Fruit fly (Drosophila melanogaster) whole organism, wandering third instar larva: ENCODE data around the gene CG13068.

ENCODE experiments used
- CrebA ChIP-seq: fragments of 200-800 bp; sonication (Bioruptor generic); optimal IDR thresholded peaks from 2 replicates; lab custom pipeline; 2016; ENCODE audit warnings: missing biosample characterization, mild to moderate bottlenecking, missing genetic modification characterization, borderline replicate concordance
- GATAd ChIP-seq: sonication (Bioruptor generic); optimal IDR thresholded peaks from 2 replicates; lab custom pipeline; 2016; ENCODE audit warnings: missing biosample characterization, missing genetic modification characterization
- br ChIP-seq: fragments of 200-800 bp; sonication (Bioruptor generic); optimal IDR thresholded peaks from 2 replicates; lab custom pipeline; 2016; ENCODE audit warnings: missing biosample characterization, missing genetic modification characterization
- fru ChIP-seq: fragments of 200-800 bp; sonication (Bioruptor generic); optimal IDR thresholded peaks from 3 replicates; lab custom pipeline; 2016; ENCODE audit warnings: missing biosample characterization, mild to moderate bottlenecking, missing genetic modification characterization
- h ChIP-seq: fragments of 200-800 bp; sonication (Bioruptor generic); optimal IDR thresholded peaks from 3 replicates; lab custom pipeline; 2016; ENCODE audit warnings: missing biosample characterization, mild to moderate bottlenecking, missing genetic modification characterization
- lola ChIP-seq: fragments of >200 bp; optimal IDR thresholded peaks from 2 replicates; lab custom pipeline; 2017; ENCODE audit warnings: missing biosample characterization, missing genetic modification characterization
- pan ChIP-seq: fragments of >200 bp; optimal IDR thresholded peaks from 2 replicates; lab custom pipeline; 2017
- sage ChIP-seq: fragments of 200-800 bp; sonication (Bioruptor generic); optimal IDR thresholded peaks from 2 replicates; lab custom pipeline; 2016; ENCODE audit warnings: missing biosample characterization, mild to moderate bottlenecking, missing genetic modification characterization
- sv ChIP-seq: fragments of 200-800 bp; sonication (Bioruptor generic); optimal IDR thresholded peaks from 3 replicates; lab custom pipeline; 2016; ENCODE audit warnings: missing biosample characterization, missing genetic modification characterization
- woc ChIP-seq: sonication (Bioruptor generic); optimal IDR thresholded peaks from 2 replicates; lab custom pipeline; 2016; ENCODE audit warnings: missing biosample characterization, mild to moderate bottlenecking, missing genetic modification characterization

DNA sequence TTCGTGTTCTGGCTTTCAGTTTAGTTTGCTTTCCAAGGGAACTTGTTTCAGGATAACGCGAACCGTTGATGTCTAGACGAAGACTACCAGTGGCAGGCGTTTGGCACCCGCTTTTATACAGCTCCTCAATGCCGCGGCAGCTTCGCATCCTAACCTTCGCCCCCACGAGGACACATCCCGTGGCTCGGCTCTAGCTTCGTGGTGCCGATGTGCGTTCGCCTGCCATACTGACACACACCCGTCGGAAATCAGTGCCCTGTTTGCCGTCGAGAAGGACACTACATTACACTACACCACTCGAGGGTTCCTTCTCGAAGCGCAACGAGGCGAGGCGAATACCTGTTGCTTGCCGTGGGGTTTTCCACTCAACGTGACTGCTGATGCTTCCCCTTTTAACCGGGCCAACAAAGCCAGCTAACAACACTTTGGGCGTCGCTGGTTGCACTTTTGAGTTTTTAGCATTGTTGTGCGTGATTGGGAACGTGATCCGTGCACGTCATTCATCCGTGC, 12.0 kb upstream of the CG13068 start, which contains the start of gene CG13054:
- TF ChIP-seq CrebA (GFP tag; lab: Kevin White, UChicago), result no peak
- TF ChIP-seq fru (GFP tag; lab: Kevin White, UChicago), result no peak
- no peak for TF ChIP-seq GATAd (GFP tag; lab: Kevin White, UChicago)
- no peak for TF ChIP-seq h (GFP tag; lab: Kevin White, UChicago)
- TF ChIP-seq br, result no peak
- TF ChIP-seq lola (GFP tag; lab: Kevin White, UChicago), result no peak
- TF ChIP-seq pan (lab: Kevin White, UChicago), result no peak
- TF ChIP-seq woc (GFP tag; lab: Kevin White, UChicago), result no peak
- no peak for TF ChIP-seq sv
- TF ChIP-seq sage, result no peak
